Worm (Caenorhabditis elegans) whole organism, L1 larva: ENCODE results near the gene ipp-5.

Experiments used
- F16B12.6 ChIP-seq: fragments of 150-350 bp; optimal IDR thresholded peaks from 2 replicates; lab custom pipeline; 2014; ENCODE audit warnings: missing biosample characterization, missing genetic modification characterization
- alr-1 ChIP-seq: fragments of 200-800 bp; sonication (Bioruptor generic); optimal IDR thresholded peaks from 2 replicates; lab custom pipeline; 2018; ENCODE audit warnings: borderline replicate concordance, mild to moderate bottlenecking, missing genetic modification characterization, missing compliant biosample characterization
- ama-1 ChIP-seq: fragments of 150-350 bp; optimal IDR thresholded peaks from 2 replicates; lab custom pipeline; 2014
- blmp-1 ChIP-seq: fragments of 150-350 bp; optimal IDR thresholded peaks from 2 replicates; lab custom pipeline; 2014; ENCODE audit warnings: missing biosample characterization, missing genetic modification characterization
- ceh-90 ChIP-seq: sonication (generic microtip); optimal IDR thresholded peaks from 2 replicates; lab custom pipeline; 2016; ENCODE audit warnings: missing genetic modification characterization, missing compliant biosample characterization
- dpl-1 ChIP-seq, 3 experiments: fragments of 150-350 bp in 2 of 3; sonication (generic microtip) in 1 of 3; optimal IDR thresholded peaks; 2 replicates each; lab custom pipeline; 2014 to 2017; ENCODE audit warnings: missing biosample characterization in 3 of 3, missing genetic modification characterization in 3 of 3, missing genetic modification reagents in 3 of 3
- dsc-1 ChIP-seq: sonication (generic microtip); optimal IDR thresholded peaks from 2 replicates; lab custom pipeline; 2016; ENCODE audit warnings: mild to moderate bottlenecking, missing genetic modification characterization, missing compliant biosample characterization
- efl-1 ChIP-seq, 4 experiments: fragments of 150-350 bp; optimal IDR thresholded peaks in 3 of 4; peaks in 1 of 4; 1 replicate in 1 of 4; 2 replicates in 3 of 4; lab custom pipeline; 2014; ENCODE audit warnings: missing biosample characterization in 2 of 4, missing genetic modification characterization in 2 of 4, missing genetic modification reagents in 2 of 4
- elt-2 ChIP-seq: sonication (generic microtip); optimal IDR thresholded peaks from 2 replicates; lab custom pipeline; 2016; ENCODE audit warnings: missing genetic modification characterization, mild to moderate bottlenecking, inconsistent platforms, missing compliant biosample characterization, missing genetic modification reagents
- fkh-10 ChIP-seq: sonication (generic microtip); optimal IDR thresholded peaks from 2 replicates; lab custom pipeline; 2017; ENCODE audit warnings: missing biosample characterization, missing genetic modification reagents, missing genetic modification characterization
- fkh-4 ChIP-seq: sonication (generic microtip); optimal IDR thresholded peaks from 2 replicates; lab custom pipeline; 2016; ENCODE audit warnings: missing compliant biosample characterization, missing genetic modification characterization, borderline replicate concordance
- fos-1 ChIP-seq: fragments of 150-350 bp; optimal IDR thresholded peaks from 2 replicates; lab custom pipeline; 2014; ENCODE audit warnings: missing biosample characterization, missing genetic modification characterization
- lin-13 ChIP-seq: fragments of 150-350 bp; optimal IDR thresholded peaks from 2 replicates; lab custom pipeline; 2014; ENCODE audit warnings: missing biosample characterization, missing genetic modification reagents, missing genetic modification characterization
- lin-14 ChIP-seq: fragments of 200-800 bp; sonication (Bioruptor generic); optimal IDR thresholded peaks from 2 replicates; lab custom pipeline; 2018; ENCODE audit warnings: mild to moderate bottlenecking, missing genetic modification characterization, moderate library complexity, missing compliant biosample characterization
- lin-15B ChIP-seq: fragments of 150-350 bp; sonication (generic microtip); optimal IDR thresholded peaks from 3 replicates; lab custom pipeline; 2014; ENCODE audit warnings: missing biosample characterization, missing genetic modification characterization
- lin-35 ChIP-seq, 2 experiments: fragments of 150-350 bp; optimal IDR thresholded peaks; 2 replicates each; lab custom pipeline; 2014; ENCODE audit warnings: missing biosample characterization in 2 of 2, missing genetic modification characterization in 2 of 2, missing genetic modification reagents in 2 of 2
- lir-3 ChIP-seq: sonication (generic microtip); optimal IDR thresholded peaks from 2 replicates; lab custom pipeline; 2016; ENCODE audit warnings: mild to moderate bottlenecking, missing genetic modification characterization, moderate library complexity, missing compliant biosample characterization; ENCODE audit not compliant: poor library complexity
- lsy-2 ChIP-seq, 2 experiments: fragments of 150-350 bp; optimal IDR thresholded peaks; 2 replicates each; lab custom pipeline; 2014; ENCODE audit warnings: missing biosample characterization in 2 of 2, missing genetic modification characterization in 2 of 2
- mab-9 ChIP-seq: fragments of 200-800 bp; sonication (Bioruptor generic); IDR thresholded peaks from 2 replicates; pipeline ENCODE4 v1.3.6; 2022; ENCODE audit warnings: missing genetic modification reagents, missing genetic modification characterization, missing compliant biosample characterization
- mep-1 ChIP-seq: fragments of 150-350 bp; optimal IDR thresholded peaks from 2 replicates; lab custom pipeline; 2014; ENCODE audit warnings: missing biosample characterization, missing genetic modification characterization
- nhr-19 ChIP-seq: fragments of 200-800 bp; sonication (Bioruptor generic); conservative IDR thresholded peaks from 2 replicates; pipeline ENCODE4 v1.3.6; 2022; ENCODE audit warnings: missing genetic modification characterization, missing compliant biosample characterization
- nhr-20 ChIP-seq: sonication (generic microtip); optimal IDR thresholded peaks from 2 replicates; lab custom pipeline; 2016; ENCODE audit warnings: mild to moderate bottlenecking, missing genetic modification characterization, missing compliant biosample characterization
- nhr-71 ChIP-seq: sonication (generic microtip); optimal IDR thresholded peaks from 2 replicates; lab custom pipeline; 2016; ENCODE audit warnings: mild to moderate bottlenecking, missing genetic modification characterization, moderate library complexity, missing compliant biosample characterization
- nhr-85 ChIP-seq: sonication (generic microtip); peaks from one replicate; lab custom pipeline; 2016; ENCODE audit warnings: missing genetic modification characterization, inconsistent platforms, missing compliant biosample characterization
- nhr-90 ChIP-seq: sonication (generic microtip); optimal IDR thresholded peaks from 2 replicates; lab custom pipeline; 2016; ENCODE audit warnings: mild to moderate bottlenecking, missing genetic modification characterization, missing compliant biosample characterization; ENCODE audit not compliant: poor library complexity
- pag-3 ChIP-seq: sonication (generic microtip); optimal IDR thresholded peaks from 2 replicates; lab custom pipeline; 2017; ENCODE audit warnings: missing genetic modification characterization, mild to moderate bottlenecking, missing compliant biosample characterization, antibody characterized with exemption, borderline replicate concordance; ENCODE audit not compliant: insufficient read depth
- pax-3 ChIP-seq: fragments of 200-800 bp; sonication (Bioruptor generic); optimal IDR thresholded peaks from 2 replicates; lab custom pipeline; 2018; ENCODE audit warnings: mild to moderate bottlenecking, missing genetic modification characterization, moderate library complexity, missing compliant biosample characterization
- pqm-1 ChIP-seq: sonication (generic microtip); optimal IDR thresholded peaks from 3 replicates; lab custom pipeline; 2017; ENCODE audit warnings: missing biosample characterization, missing genetic modification characterization
- skn-1 ChIP-seq: fragments of 150-350 bp; optimal IDR thresholded peaks from 2 replicates; lab custom pipeline; 2014; ENCODE audit warnings: missing biosample characterization, missing genetic modification characterization
- snu-23 ChIP-seq: sonication (generic microtip); optimal IDR thresholded peaks from 2 replicates; lab custom pipeline; 2016; ENCODE audit warnings: missing genetic modification characterization, missing compliant biosample characterization
- sox-4 ChIP-seq: sonication (generic microtip); optimal IDR thresholded peaks from 2 replicates; lab custom pipeline; 2016; ENCODE audit warnings: missing genetic modification characterization, missing compliant biosample characterization
- tbx-2 ChIP-seq: sonication (generic microtip); optimal IDR thresholded peaks from 2 replicates; lab custom pipeline; 2016; ENCODE audit warnings: missing genetic modification characterization, missing compliant biosample characterization
- tlp-1 ChIP-seq: fragments of 150-350 bp; optimal IDR thresholded peaks from 2 replicates; lab custom pipeline; 2014; ENCODE audit warnings: missing biosample characterization, missing genetic modification characterization
- unc-130 ChIP-seq: fragments of 150-350 bp; optimal IDR thresholded peaks from 2 replicates; lab custom pipeline; 2017; ENCODE audit warnings: missing biosample characterization, missing genetic modification characterization, inconsistent platforms
- unc-86 ChIP-seq: sonication (generic microtip); optimal IDR thresholded peaks from 2 replicates; lab custom pipeline; 2016; ENCODE audit warnings: missing genetic modification characterization, missing compliant biosample characterization
- xbp-1 ChIP-seq: sonication (generic microtip); optimal IDR thresholded peaks from 2 replicates; lab custom pipeline; 2016; ENCODE audit warnings: missing genetic modification characterization, missing compliant biosample characterization
- ztf-11 ChIP-seq, 2 experiments: sonication (generic microtip); optimal IDR thresholded peaks; 2 replicates each; lab custom pipeline; 2016 to 2017; ENCODE audit warnings: missing genetic modification characterization in 2 of 2, missing biosample characterization in 1 of 2, missing compliant biosample characterization in 1 of 2

The ipp-5 gene

ce11 chrX:6015096-6015495 lies 16.2 kb upstream of the ipp-5 start, which contains the start of gene C09B8.8:
TSS of gene C09B8.8 (plus strand) at chrX:6015492.
- peak; percentile 12 for TF ChIP-seq blmp-1 (tag; lab: Kevin White, UChicago)
- no peak for TF ChIP-seq dpl-1 (GFP tag; optimal IDR thresholded peaks at IDR 0.05; lab: Kevin White, UChicago)
- TF ChIP-seq tbx-2, result no peak
- peak; percentile 59 for TF ChIP-seq nhr-85 (tag; lab: Kevin White, UChicago)
- no peak for TF ChIP-seq ama-1 (lab: Kevin White, UChicago)
- TF ChIP-seq lin-14 (GFP tag; lab: Kevin White, UChicago), result peak; percentile 46

ce11 chrX:6019886-6020469 lies 11.3 kb upstream of the ipp-5 start, which contains the start of gene C09B8.4:
TSS of gene C09B8.4 (minus strand) at chrX:6019936.
- TF ChIP-seq fos-1 (tag; lab: Kevin White, UChicago), result no peak
- TF ChIP-seq elt-2 (tag; lab: Kevin White, UChicago), result no peak
- TF ChIP-seq lir-3, result peak; percentile 13
- no peak for TF ChIP-seq lin-13
- TF ChIP-seq lsy-2 (tag; optimal IDR thresholded peaks at IDR 0.05; lab: Kevin White, UChicago), result peak in 1 of 2 experiments; percentile 18
- no peak for TF ChIP-seq unc-86 (tag; lab: Kevin White, UChicago)
- TF ChIP-seq nhr-20 (tag; lab: Kevin White, UChicago), result peak; percentile 63
- TF ChIP-seq pag-3, result no peak
- TF ChIP-seq fkh-10 (GFP tag; lab: Kevin White, UChicago), result no peak
- TF ChIP-seq nhr-90 (tag; lab: Kevin White, UChicago), result no peak
- peak; percentile 47 for TF ChIP-seq xbp-1 (tag; lab: Kevin White, UChicago)
- no peak for TF ChIP-seq lin-35 (GFP tag; optimal IDR thresholded peaks at IDR 0.05; lab: Kevin White, UChicago)
- no peak for TF ChIP-seq sox-4 (tag; lab: Kevin White, UChicago)
- TF ChIP-seq lin-15B (tag; lab: Kevin White, UChicago), result no peak
- TF ChIP-seq pax-3 (tag; lab: Kevin White, UChicago), result no peak
- TF ChIP-seq fkh-4 (tag; lab: Kevin White, UChicago), result no peak
- no peak for TF ChIP-seq F16B12.6 (tag; lab: Kevin White, UChicago)
- TF ChIP-seq lin-14 (GFP tag; lab: Kevin White, UChicago), result peak; percentile 55
- TF ChIP-seq ama-1 (lab: Kevin White, UChicago), result no peak
- TF ChIP-seq nhr-85 (tag; lab: Kevin White, UChicago), result no peak
- no peak for TF ChIP-seq tlp-1 (tag; lab: Kevin White, UChicago)
- TF ChIP-seq skn-1 (tag; lab: Kevin White, UChicago), result no peak
- no peak for TF ChIP-seq ztf-11 (tag; optimal IDR thresholded peaks at IDR 0.05; lab: Kevin White, UChicago)
- TF ChIP-seq nhr-71 (tag; lab: Kevin White, UChicago), result peak; percentile 87
- TF ChIP-seq dsc-1, result peak; percentile 44
- peak; percentile 38; the same call in 1 of the 2 replicates for TF ChIP-seq nhr-19 (GFP tag; lab: Robert Waterston, UW)
- TF ChIP-seq snu-23 (GFP tag; lab: Kevin White, UChicago), result peak; percentile 75
- no peak for TF ChIP-seq mab-9 (GFP tag; lab: Robert Waterston, UW)
- TF ChIP-seq alr-1, result no peak
- TF ChIP-seq unc-130 (tag; lab: Kevin White, UChicago), result no peak
- TF ChIP-seq ceh-90, result no peak
- no peak for TF ChIP-seq pqm-1

ce11 chrX:6020782-6021181 lies 10.5 kb upstream of the ipp-5 start:
- TF ChIP-seq fkh-4 (tag; lab: Kevin White, UChicago) (no peak), nhr-19 (GFP tag; lab: Robert Waterston, UW) (no peak), lin-13 (no peak), tbx-2 (no peak), efl-1 (optimal IDR thresholded peaks at IDR 0.05; lab: Kevin White, UChicago) (no peak), efl-1 (GFP tag; optimal IDR thresholded peaks at IDR 0.05 in 1 of 2; lab: Kevin White, UChicago) (peak in 1 of 2 experiments; percentile 14), mep-1 (tag; lab: Kevin White, UChicago) (no peak)
